Worm (Caenorhabditis elegans) whole organism, midembryonic: ENCODE results near the gene dod-23.

Source experiments
- T22C8.4 ChIP-seq: fragments of 200-800 bp; sonication (Bioruptor generic); IDR thresholded peaks from 2 replicates; pipeline ENCODE4 v1.3.6; 2022; ENCODE audit warnings: missing genetic modification characterization, missing compliant biosample characterization
- flt-1 ChIP-seq: fragments of 200-800 bp; sonication (Bioruptor generic); IDR thresholded peaks from 2 replicates; pipeline ENCODE4 v1.3.6; 2022; ENCODE audit warnings: missing genetic modification characterization, missing compliant biosample characterization
- med-1 ChIP-seq: sonication (generic microtip); optimal IDR thresholded peaks from 2 replicates; lab custom pipeline; 2017; ENCODE audit warnings: missing genetic modification characterization, mild to moderate bottlenecking, missing compliant biosample characterization, antibody characterized with exemption, missing genetic modification reagents; ENCODE audit not compliant: insufficient read depth
- ref-1 ChIP-seq: fragments of 200-800 bp; sonication (Bioruptor generic); conservative IDR thresholded peaks from 2 replicates; pipeline ENCODE4 v1.3.6; 2022; ENCODE audit warnings: missing genetic modification reagents, missing genetic modification characterization, missing compliant biosample characterization
- ztf-29 ChIP-seq: fragments of 200-800 bp; sonication (Bioruptor generic); IDR thresholded peaks from 2 replicates; pipeline ENCODE4 v1.3.6; 2022; ENCODE audit warnings: missing genetic modification reagents, missing genetic modification characterization, missing compliant biosample characterization

ce11 chrII:8446731-8447130 lies 47.8 kb upstream of the dod-23 start, which contains the start of gene cut-3:
- TF ChIP-seq T22C8.4 (GFP tag; lab: Robert Waterston, UW) = no peak
- TF ChIP-seq flt-1 = no peak
- TF ChIP-seq ztf-29 (GFP tag; lab: Robert Waterston, UW) = no peak
- TF ChIP-seq ref-1 (GFP tag; lab: Robert Waterston, UW) = no peak
- no peak for TF ChIP-seq med-1
